Worm (Caenorhabditis elegans) whole organism, L4 larva: Measurements from ENCODE around the gene sedl-1.

ENCODE experiments used
- T26A8.4 ChIP-seq: fragments of 200-800 bp; sonication (Bioruptor generic); IDR thresholded peaks from 2 replicates; pipeline ENCODE4 v1.3.6; 2022; ENCODE audit warnings: missing genetic modification characterization, missing compliant biosample characterization
- ces-1 ChIP-seq: fragments of 150-350 bp; sonication (generic microtip); optimal IDR thresholded peaks from 4 replicates; lab custom pipeline; 2014; ENCODE audit warnings: missing biosample characterization, missing genetic modification reagents, missing genetic modification characterization
- mdl-1 ChIP-seq, 2 experiments: fragments of 150-350 bp in 1 of 2; sonication (generic microtip) in 1 of 2; optimal IDR thresholded peaks; 2 replicates each; lab custom pipeline; 2014 to 2017; ENCODE audit warnings: missing biosample characterization in 2 of 2, missing genetic modification characterization in 2 of 2

ce11 chrX:1479637-1480036 lies 39.6 kb upstream of the sedl-1 start:
- TF ChIP-seq T26A8.4 (GFP tag; lab: Robert Waterston, UW): no peak
- no peak for TF ChIP-seq mdl-1 (tag; optimal IDR thresholded peaks at IDR 0.05; lab: Kevin White, UChicago)
- no peak for TF ChIP-seq ces-1
